Worm (Caenorhabditis elegans): ENCODE data around the gene T04F3.3.

DNA sequence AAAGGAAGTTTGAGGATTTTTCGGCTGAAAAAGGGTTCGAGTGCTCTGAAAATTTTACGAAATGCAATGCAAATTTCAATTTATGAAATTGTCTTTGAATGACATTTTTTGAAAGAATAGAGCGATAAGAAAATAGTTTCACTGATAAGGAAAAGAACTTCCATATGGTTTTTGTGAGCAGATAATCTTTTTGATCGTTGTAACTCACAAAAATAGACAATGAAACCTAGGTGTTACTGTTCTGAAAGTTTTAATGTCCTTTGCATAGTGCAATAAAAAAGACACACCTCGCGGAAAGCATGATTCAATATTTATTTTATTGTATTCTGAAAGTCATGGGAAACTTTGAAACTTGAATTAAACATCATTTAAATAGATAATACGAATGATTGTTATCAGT lies 41.8 kb upstream of the T04F3.3 start:
- TF ChIP-seq ztf-23 (GFP tag; IDR thresholded peaks at IDR 0.05), result no peak
- no peak for TF ChIP-seq med-1 (GFP tag; optimal IDR thresholded peaks at IDR 0.05; ENCODE audit: insufficient read depth)
